Fruit fly (Drosophila melanogaster) whole organism, wandering third instar larva: ENCODE data around the gene ebi.

Source experiments
- Abd-B ChIP-seq: fragments of >200 bp; optimal IDR thresholded peaks from 2 replicates; lab custom pipeline; 2017; ENCODE audit warnings: missing biosample characterization, missing genetic modification characterization
- CG32264 ChIP-seq: fragments of 200-800 bp; sonication (Bioruptor generic); optimal IDR thresholded peaks from 2 replicates; lab custom pipeline; 2016; ENCODE audit warnings: missing biosample characterization, missing genetic modification characterization
- CG9705 ChIP-seq: fragments of 200-800 bp; sonication (Bioruptor generic); optimal IDR thresholded peaks from 2 replicates; lab custom pipeline; 2018; ENCODE audit warnings: missing biosample characterization, mild to moderate bottlenecking, missing genetic modification characterization
- CrebA ChIP-seq: fragments of 200-800 bp; sonication (Bioruptor generic); optimal IDR thresholded peaks from 2 replicates; lab custom pipeline; 2016; ENCODE audit warnings: missing biosample characterization, mild to moderate bottlenecking, missing genetic modification characterization, borderline replicate concordance
- Dfd ChIP-seq: fragments of >200 bp; optimal IDR thresholded peaks from 2 replicates; lab custom pipeline; 2017; ENCODE audit warnings: missing biosample characterization, missing genetic modification characterization
- Dif ChIP-seq: fragments of 200-275, 200-300 bp; sonication (Bioruptor generic); optimal IDR thresholded peaks from 2 replicates; lab custom pipeline; 2018; ENCODE audit warnings: missing biosample characterization, missing genetic modification characterization; ENCODE audit not compliant: partially characterized antibody
- GATAd ChIP-seq: sonication (Bioruptor generic); optimal IDR thresholded peaks from 2 replicates; lab custom pipeline; 2016; ENCODE audit warnings: missing biosample characterization, missing genetic modification characterization
- HLH106 ChIP-seq: fragments of 200-800 bp; optimal IDR thresholded peaks from 3 replicates; lab custom pipeline; 2019; ENCODE audit warnings: missing biosample characterization, mild to moderate bottlenecking, missing genetic modification characterization, moderate library complexity
- Hnf4 ChIP-seq: fragments of 200-800 bp; sonication (Bioruptor generic); optimal IDR thresholded peaks from 2 replicates; lab custom pipeline; 2016; ENCODE audit warnings: missing biosample characterization, mild to moderate bottlenecking, missing genetic modification characterization
- Hr78 ChIP-seq: fragments of >200 bp; optimal IDR thresholded peaks from 2 replicates; lab custom pipeline; 2017; ENCODE audit warnings: missing biosample characterization, missing genetic modification characterization
- Hr83 ChIP-seq: fragments of 200-300 bp; sonication (Bioruptor generic); optimal IDR thresholded peaks from 2 replicates; lab custom pipeline; 2016; ENCODE audit warnings: missing biosample characterization, mild to moderate bottlenecking, missing genetic modification characterization, moderate library complexity; ENCODE audit not compliant: poor library complexity, severe bottlenecking
- Jra ChIP-seq: sonication (Bioruptor generic); optimal IDR thresholded peaks from 2 replicates; lab custom pipeline; 2016; ENCODE audit warnings: missing biosample characterization, missing genetic modification characterization
- Mio ChIP-seq: sonication (Bioruptor generic); optimal IDR thresholded peaks from 2 replicates; lab custom pipeline; 2016; ENCODE audit warnings: missing biosample characterization, missing genetic modification characterization
- Myc ChIP-seq: fragments of >200 bp; optimal IDR thresholded peaks from 2 replicates; lab custom pipeline; 2017
- N ChIP-seq: fragments of >200 bp; optimal IDR thresholded peaks from 2 replicates; lab custom pipeline; 2018; ENCODE audit warnings: missing biosample characterization, missing external identifiers, missing genetic modification characterization
- OdsH ChIP-seq: fragments of 200-800 bp; sonication (Bioruptor generic); optimal IDR thresholded peaks from 2 replicates; lab custom pipeline; 2016; ENCODE audit warnings: missing biosample characterization, mild to moderate bottlenecking, missing genetic modification characterization
- Rel ChIP-seq, 2 experiments: fragments of 200-800 bp; sonication (Bioruptor generic) in 1 of 2; optimal IDR thresholded peaks; 2 replicates in 1 of 2; 3 replicates in 1 of 2; lab custom pipeline; 2016 to 2019; ENCODE audit warnings: mild to moderate bottlenecking in 2 of 2, missing biosample characterization in 2 of 2, missing genetic modification characterization in 2 of 2, moderate library complexity in 1 of 2
- Sp1 ChIP-seq: fragments of 200-800 bp; sonication (Bioruptor generic); optimal IDR thresholded peaks from 3 replicates; lab custom pipeline; 2019; ENCODE audit warnings: missing biosample characterization, mild to moderate bottlenecking, missing genetic modification characterization, moderate library complexity
- Vsx2 ChIP-seq: fragments of 200-300, 225-300 bp; sonication (Bioruptor generic); optimal IDR thresholded peaks from 2 replicates; lab custom pipeline; 2018; ENCODE audit warnings: missing biosample characterization, missing genetic modification characterization; ENCODE audit not compliant: partially characterized antibody
- br ChIP-seq: fragments of 200-800 bp; sonication (Bioruptor generic); optimal IDR thresholded peaks from 2 replicates; lab custom pipeline; 2016; ENCODE audit warnings: missing biosample characterization, missing genetic modification characterization
- brk ChIP-seq: fragments of 200-800 bp; sonication (Bioruptor generic); optimal IDR thresholded peaks from 2 replicates; lab custom pipeline; 2016; ENCODE audit warnings: missing biosample characterization, mild to moderate bottlenecking, missing genetic modification characterization
- dl ChIP-seq, 2 experiments: fragments of 175-275, 200-275 bp in 1 of 2; fragments of 200-275 bp in 1 of 2; sonication (Bioruptor generic); optimal IDR thresholded peaks; lab custom pipeline; 2018; ENCODE audit warnings: mild to moderate bottlenecking in 2 of 2, missing biosample characterization in 2 of 2, missing genetic modification characterization in 2 of 2, moderate library complexity in 2 of 2; ENCODE audit not compliant: partially characterized antibody in 2 of 2, insufficient read depth in 1 of 2
- dmrt93B ChIP-seq: fragments of 200-800 bp; sonication (Bioruptor generic); optimal IDR thresholded peaks from 2 replicates; lab custom pipeline; 2018; ENCODE audit warnings: missing biosample characterization, mild to moderate bottlenecking, missing genetic modification characterization
- dsf ChIP-seq: sonication (Bioruptor generic); optimal IDR thresholded peaks from 2 replicates; lab custom pipeline; 2016; ENCODE audit warnings: missing biosample characterization, missing genetic modification characterization, borderline replicate concordance
- ey ChIP-seq: fragments of 200-800 bp; sonication (Bioruptor generic); optimal IDR thresholded peaks from 2 replicates; lab custom pipeline; 2016; ENCODE audit warnings: missing biosample characterization, missing genetic modification characterization
- foxo ChIP-seq, 2 experiments: fragments of 200-800 bp; sonication (Bioruptor generic); optimal IDR thresholded peaks; 2 replicates in 1 of 2; 3 replicates in 1 of 2; lab custom pipeline; 2016 to 2017; ENCODE audit warnings: missing biosample characterization in 2 of 2, missing genetic modification characterization in 2 of 2
- fru ChIP-seq: fragments of 200-800 bp; sonication (Bioruptor generic); optimal IDR thresholded peaks from 3 replicates; lab custom pipeline; 2016; ENCODE audit warnings: missing biosample characterization, mild to moderate bottlenecking, missing genetic modification characterization
- h ChIP-seq: fragments of 200-800 bp; sonication (Bioruptor generic); optimal IDR thresholded peaks from 3 replicates; lab custom pipeline; 2016; ENCODE audit warnings: missing biosample characterization, mild to moderate bottlenecking, missing genetic modification characterization
- jim ChIP-seq: fragments of 175-275, 200-325 bp; sonication (Bioruptor generic); optimal IDR thresholded peaks from 2 replicates; lab custom pipeline; 2016; ENCODE audit warnings: missing biosample characterization, mild to moderate bottlenecking, missing genetic modification characterization
- lola ChIP-seq: fragments of >200 bp; optimal IDR thresholded peaks from 2 replicates; lab custom pipeline; 2017; ENCODE audit warnings: missing biosample characterization, missing genetic modification characterization
- pan ChIP-seq: fragments of >200 bp; optimal IDR thresholded peaks from 2 replicates; lab custom pipeline; 2017
- psq ChIP-seq: fragments of 200-800 bp; sonication (Bioruptor generic); optimal IDR thresholded peaks from 3 replicates; lab custom pipeline; 2017; ENCODE audit warnings: missing biosample characterization, mild to moderate bottlenecking, missing genetic modification characterization, moderate library complexity
- rgr ChIP-seq: fragments of 200-800 bp; sonication (Bioruptor generic); optimal IDR thresholded peaks from 3 replicates; lab custom pipeline; 2016; ENCODE audit warnings: missing biosample characterization, mild to moderate bottlenecking, missing genetic modification characterization
- sage ChIP-seq: fragments of 200-800 bp; sonication (Bioruptor generic); optimal IDR thresholded peaks from 2 replicates; lab custom pipeline; 2016; ENCODE audit warnings: missing biosample characterization, mild to moderate bottlenecking, missing genetic modification characterization
- sv ChIP-seq: fragments of 200-800 bp; sonication (Bioruptor generic); optimal IDR thresholded peaks from 3 replicates; lab custom pipeline; 2016; ENCODE audit warnings: missing biosample characterization, missing genetic modification characterization
- tai ChIP-seq: sonication (Bioruptor generic); optimal IDR thresholded peaks from 2 replicates; lab custom pipeline; 2016; ENCODE audit warnings: missing biosample characterization, missing genetic modification characterization
- usp ChIP-seq: fragments of >200 bp; optimal IDR thresholded peaks from 2 replicates; lab custom pipeline; 2017; ENCODE audit warnings: missing biosample characterization, missing genetic modification characterization
- woc ChIP-seq: sonication (Bioruptor generic); optimal IDR thresholded peaks from 2 replicates; lab custom pipeline; 2016; ENCODE audit warnings: missing biosample characterization, mild to moderate bottlenecking, missing genetic modification characterization

ebi gene

DNA sequence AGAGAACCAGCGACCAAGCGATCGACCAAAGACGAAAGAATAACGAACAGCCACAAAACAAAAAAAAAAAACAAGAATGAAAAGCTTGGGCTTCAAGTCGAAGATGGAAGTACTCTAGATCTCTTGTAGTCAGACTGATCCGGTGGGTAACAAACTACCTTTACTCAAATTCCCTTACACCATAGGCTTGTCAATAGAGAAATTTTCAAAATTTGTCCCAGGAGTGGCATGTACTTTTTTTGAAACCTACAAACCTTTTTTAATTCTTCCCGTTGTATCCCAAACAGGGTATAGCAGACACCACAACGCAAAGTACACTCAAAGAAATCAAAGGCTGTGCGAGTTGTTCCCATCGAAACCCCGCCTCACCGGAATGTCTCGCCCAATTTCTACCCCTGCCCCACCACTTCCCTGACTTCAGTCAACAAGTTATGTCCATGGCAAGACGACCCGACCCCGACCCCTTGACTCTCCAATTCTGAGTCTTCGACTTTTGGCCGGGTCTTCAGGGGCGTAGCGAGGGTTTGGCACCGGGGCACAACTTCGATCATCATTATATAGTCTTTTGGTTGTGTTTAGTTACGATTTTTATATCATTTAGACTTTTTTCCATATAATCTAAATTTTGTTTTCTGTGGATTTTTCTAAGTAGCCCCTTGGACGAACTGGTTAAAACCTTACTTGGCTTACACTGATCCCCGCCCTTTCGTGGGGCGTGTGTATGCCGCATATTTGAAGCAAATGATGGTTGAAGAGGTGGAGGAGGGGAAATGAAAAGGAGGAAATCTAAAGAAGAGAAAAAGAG lies 15.0 kb downstream of the ebi start:
- TF ChIP-seq Hr83 (GFP tag; lab: Kevin White, UChicago): no peak
- TF ChIP-seq CG32264: peak; percentile 87
- TF ChIP-seq Sp1: peak; percentile 94
- peak; percentile 82 for TF ChIP-seq CG9705 (GFP tag; lab: Kevin White, UChicago)
- peak; percentile 90 for TF ChIP-seq tai (GFP tag; lab: Kevin White, UChicago)
- TF ChIP-seq fru (GFP tag; lab: Kevin White, UChicago): peak; percentile 96
- TF ChIP-seq sage (GFP tag; lab: Kevin White, UChicago): peak; percentile 93
- TF ChIP-seq Dif (GFP tag; lab: Kevin White, UChicago): no peak
- TF ChIP-seq dmrt93B: peak; percentile 89
- peak; percentile 96 for TF ChIP-seq ey (GFP tag; lab: Kevin White, UChicago)
- no peak for TF ChIP-seq jim (GFP tag; lab: Kevin White, UChicago)
- peak; percentile 73 to 96 for TF ChIP-seq foxo (GFP tag; optimal IDR thresholded peaks at IDR 0.05; lab: Kevin White, UChicago)
- peak; percentile 82 for TF ChIP-seq dsf (GFP tag; lab: Kevin White, UChicago)
- TF ChIP-seq Rel (GFP tag; optimal IDR thresholded peaks at IDR 0.05; lab: Kevin White, UChicago): no peak
- peak; percentile 61 for TF ChIP-seq Rel (tag; optimal IDR thresholded peaks at IDR 0.05; lab: Kevin White, UChicago)
- TF ChIP-seq usp (GFP tag; lab: Kevin White, UChicago): no peak
- no peak for TF ChIP-seq Abd-B (GFP tag; lab: Kevin White, UChicago)
- no peak for TF ChIP-seq lola
- TF ChIP-seq rgr (GFP tag; lab: Kevin White, UChicago): peak; percentile 93
- peak; percentile 89 for TF ChIP-seq brk (GFP tag; lab: Kevin White, UChicago)
- TF ChIP-seq br (GFP tag; lab: Kevin White, UChicago): peak; percentile 96
- no peak for TF ChIP-seq N (GFP tag; lab: Kevin White, UChicago)
- TF ChIP-seq Vsx2 (GFP tag; lab: Kevin White, UChicago): no peak
- TF ChIP-seq psq: peak; percentile 97
- TF ChIP-seq Myc: no peak
- TF ChIP-seq Hr78: no peak
- peak; percentile 76 for TF ChIP-seq Jra (GFP tag; lab: Kevin White, UChicago)
- TF ChIP-seq Hnf4 (GFP tag; lab: Kevin White, UChicago): peak; percentile 95
- peak; percentile 24 for TF ChIP-seq CrebA (GFP tag; lab: Kevin White, UChicago)
- peak; percentile 94 for TF ChIP-seq HLH106
- TF ChIP-seq Dfd (GFP tag; lab: Kevin White, UChicago): no peak
- peak; percentile 59 for TF ChIP-seq Mio (GFP tag; lab: Kevin White, UChicago)
- TF ChIP-seq GATAd (GFP tag; lab: Kevin White, UChicago): no peak
- no peak for TF ChIP-seq dl (GFP tag; optimal IDR thresholded peaks at IDR 0.05; lab: Kevin White, UChicago; ENCODE audit: insufficient read depth in 1 of 2, partially characterized antibody in 2 of 2)
- peak; percentile 95 for TF ChIP-seq OdsH (GFP tag; lab: Kevin White, UChicago)
- TF ChIP-seq pan: no peak
- TF ChIP-seq h (GFP tag; lab: Kevin White, UChicago): peak; percentile 97
- peak; percentile 0 for TF ChIP-seq sv (GFP tag; lab: Kevin White, UChicago)
- peak; percentile 96 for TF ChIP-seq woc

- TF ChIP-seq Jra (GFP tag; lab: Kevin White, UChicago) (no peak), Hr83 (GFP tag; lab: Kevin White, UChicago) (peak; percentile 15), Hr78 (no peak), OdsH (GFP tag; lab: Kevin White, UChicago) (peak; percentile 12), dmrt93B (no peak), CG32264 (no peak), Hnf4 (GFP tag; lab: Kevin White, UChicago) (peak; percentile 2), GATAd (GFP tag; lab: Kevin White, UChicago) (no peak), sage (GFP tag; lab: Kevin White, UChicago) (peak; percentile 36), pan (no peak), dl (GFP tag; optimal IDR thresholded peaks at IDR 0.05; lab: Kevin White, UChicago; ENCODE audit: insufficient read depth in 1 of 2, partially characterized antibody in 2 of 2) (no peak), Sp1 (peak; percentile 16), h (GFP tag; lab: Kevin White, UChicago) (no peak), Mio (GFP tag; lab: Kevin White, UChicago) (no peak), brk (GFP tag; lab: Kevin White, UChicago) (peak; percentile 13), psq (peak; percentile 40), dsf (GFP tag; lab: Kevin White, UChicago) (no peak), usp (GFP tag; lab: Kevin White, UChicago) (no peak), foxo (GFP tag; optimal IDR thresholded peaks at IDR 0.05; lab: Kevin White, UChicago) (peak in 1 of 2 experiments; percentile 53), Rel (GFP tag; optimal IDR thresholded peaks at IDR 0.05; lab: Kevin White, UChicago) (no peak), Rel (tag; optimal IDR thresholded peaks at IDR 0.05; lab: Kevin White, UChicago) (peak; percentile 25), HLH106 (no peak), Dfd (GFP tag; lab: Kevin White, UChicago) (no peak), rgr (GFP tag; lab: Kevin White, UChicago) (peak; percentile 8), tai (GFP tag; lab: Kevin White, UChicago) (no peak), CrebA (GFP tag; lab: Kevin White, UChicago) (peak; percentile 88)
These were observed 16.2 kb downstream of the ebi start, which contains the start of gene ex for dm6 chr2L:430820-431628. Gene ex (plus strand): TSS chr2L:431227.
